Worm (Caenorhabditis elegans): ENCODE measurements around the gene fdgt-2.

ce11 chrII:8399064-8399463 lies 18.4 kb upstream of the fdgt-2 start, which contains the start of gene dod-23:
- TF ChIP-seq elt-2 (tag; optimal IDR thresholded peaks at IDR 0.05) (no peak), fos-1 (tag; optimal IDR thresholded peaks at IDR 0.05) (no peak), zag-1 (tag; optimal IDR thresholded peaks at IDR 0.05) (no peak), nhr-237 (tag; optimal IDR thresholded peaks at IDR 0.05) (no peak)

Measured in whole organism, L3 larva.